Worm (Caenorhabditis elegans) whole organism, midembryonic: ENCODE results near the gene col-98.

Experiments
- T22C8.4 ChIP-seq: fragments of 200-800 bp; sonication (Bioruptor generic); IDR thresholded peaks from 2 replicates; pipeline ENCODE4 v1.3.6; 2022; ENCODE audit warnings: missing genetic modification characterization, missing compliant biosample characterization
- cog-1 ChIP-seq: sonication (generic microtip); optimal IDR thresholded peaks from 2 replicates; lab custom pipeline; 2016; ENCODE audit warnings: missing genetic modification characterization, missing compliant biosample characterization
- flt-1 ChIP-seq: fragments of 200-800 bp; sonication (Bioruptor generic); IDR thresholded peaks from 2 replicates; pipeline ENCODE4 v1.3.6; 2022; ENCODE audit warnings: missing genetic modification characterization, missing compliant biosample characterization
- klf-2 ChIP-seq: fragments of 200-800 bp; sonication (Bioruptor generic); conservative IDR thresholded peaks from 2 replicates; pipeline ENCODE4 v1.3.6; 2022; ENCODE audit warnings: missing genetic modification reagents, missing genetic modification characterization, missing compliant biosample characterization
- med-1 ChIP-seq: sonication (generic microtip); optimal IDR thresholded peaks from 2 replicates; lab custom pipeline; 2017; ENCODE audit warnings: missing genetic modification characterization, mild to moderate bottlenecking, missing compliant biosample characterization, antibody characterized with exemption, missing genetic modification reagents; ENCODE audit not compliant: insufficient read depth
- ref-1 ChIP-seq: fragments of 200-800 bp; sonication (Bioruptor generic); conservative IDR thresholded peaks from 2 replicates; pipeline ENCODE4 v1.3.6; 2022; ENCODE audit warnings: missing genetic modification reagents, missing genetic modification characterization, missing compliant biosample characterization
- tab-1 ChIP-seq: fragments of 200-800 bp; sonication (Bioruptor generic); IDR thresholded peaks from 2 replicates; pipeline ENCODE4 v1.3.6; 2022; ENCODE audit warnings: missing genetic modification characterization, missing compliant biosample characterization
- ztf-23 ChIP-seq: fragments of 200-800 bp; sonication (Bioruptor generic); IDR thresholded peaks from 2 replicates; pipeline ENCODE4 v1.3.6; 2022; ENCODE audit warnings: missing genetic modification reagents, missing genetic modification characterization, missing compliant biosample characterization
- ztf-29 ChIP-seq: fragments of 200-800 bp; sonication (Bioruptor generic); IDR thresholded peaks from 2 replicates; pipeline ENCODE4 v1.3.6; 2022; ENCODE audit warnings: missing genetic modification reagents, missing genetic modification characterization, missing compliant biosample characterization

col-98 gene

DNA sequence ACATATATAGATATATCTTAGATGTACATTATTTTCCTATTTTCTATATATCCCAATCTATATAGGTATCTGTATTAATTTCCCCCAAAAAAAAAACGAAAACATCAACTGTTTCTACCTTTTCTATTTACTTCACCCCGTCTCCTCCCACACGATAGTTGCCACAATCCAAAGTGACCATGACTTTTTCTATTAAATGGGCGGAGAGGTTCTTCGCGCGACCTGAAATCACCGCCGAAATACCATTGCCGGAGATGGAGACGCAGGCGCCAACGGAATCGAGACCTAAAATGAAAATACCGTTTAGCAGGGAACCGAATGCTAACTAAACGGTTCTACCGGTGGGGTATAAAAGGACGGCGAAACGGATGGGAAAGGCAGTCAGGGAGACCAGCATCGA, at the start of gene col-98:
col-98 (plus strand) TSS at position 390 of the 400 bp plus-strand sequence.
- TF ChIP-seq med-1: no peak
- TF ChIP-seq ztf-23 (GFP tag; lab: Robert Waterston, UW): no peak
- TF ChIP-seq T22C8.4: no peak
- no peak for TF ChIP-seq tab-1
- no peak for TF ChIP-seq ztf-29 (GFP tag; lab: Robert Waterston, UW)
- no peak for TF ChIP-seq flt-1 (GFP tag; lab: Robert Waterston, UW)
- TF ChIP-seq cog-1 (tag; lab: Kevin White, UChicago): no peak
- no peak for TF ChIP-seq klf-2 (GFP tag; lab: Robert Waterston, UW)
- no peak for TF ChIP-seq ref-1 (GFP tag; lab: Robert Waterston, UW)

DNA sequence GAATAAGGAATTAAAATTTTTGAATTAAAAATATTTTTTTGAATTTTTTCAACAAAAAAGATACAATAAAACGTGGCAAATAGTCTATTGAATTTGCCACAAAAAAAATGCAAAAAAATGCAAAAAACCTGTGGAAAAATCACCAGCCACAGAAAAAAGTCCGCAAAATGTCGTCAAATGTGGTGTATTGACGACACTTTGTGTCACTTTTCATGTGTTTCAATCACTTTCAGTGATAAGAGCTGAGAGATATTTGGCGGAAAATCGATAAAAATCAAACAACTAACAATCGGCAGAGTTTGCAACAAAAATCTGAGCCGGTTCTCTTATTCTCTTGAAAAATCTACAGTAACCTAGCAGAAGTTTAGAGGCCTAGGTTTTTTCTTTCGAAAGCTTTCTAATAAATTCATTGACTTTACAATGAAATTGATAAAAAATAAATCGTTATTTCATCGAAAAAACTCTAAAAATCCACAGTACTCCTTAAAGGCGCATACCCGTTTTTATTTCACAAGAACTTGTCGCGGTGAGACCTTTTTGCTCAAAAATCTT, 46.9 kb upstream of the col-98 start:
- TF ChIP-seq klf-2 (GFP tag; lab: Robert Waterston, UW) (no peak), tab-1 (no peak), med-1 (no peak), ztf-29 (GFP tag; lab: Robert Waterston, UW) (no peak), T22C8.4 (no peak), ztf-23 (GFP tag; lab: Robert Waterston, UW) (no peak), flt-1 (GFP tag; lab: Robert Waterston, UW) (no peak), cog-1 (tag; lab: Kevin White, UChicago) (no peak), ref-1 (GFP tag; lab: Robert Waterston, UW) (no peak)

DNA sequence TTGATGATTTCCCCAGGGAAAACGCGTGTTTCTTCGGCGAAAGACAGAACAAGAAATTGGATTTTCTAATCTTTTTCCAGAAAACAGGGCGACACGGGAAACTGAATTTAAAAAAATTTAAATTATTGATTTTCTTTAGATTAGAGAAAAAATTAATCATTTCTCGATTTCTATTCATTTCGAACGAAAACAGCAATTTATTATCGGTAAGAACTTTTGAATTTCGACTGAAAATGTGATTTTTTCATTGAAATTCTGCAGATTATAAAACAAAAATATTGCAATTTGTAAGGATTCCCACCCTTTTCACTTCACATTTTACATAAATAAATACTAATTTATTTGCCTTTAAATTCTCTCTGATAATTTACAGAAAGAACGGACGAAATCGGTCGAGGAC, 46.4 kb upstream of the col-98 start, which contains the start of gene bckd-1A:
bckd-1A (minus strand) TSS at position 101 of the 400 bp plus-strand sequence.
- TF ChIP-seq ztf-29 (GFP tag; lab: Robert Waterston, UW) (no peak), ztf-23 (GFP tag; lab: Robert Waterston, UW) (no peak), flt-1 (GFP tag; lab: Robert Waterston, UW) (no peak), med-1 (no peak), ref-1 (GFP tag; lab: Robert Waterston, UW) (no peak), klf-2 (GFP tag; lab: Robert Waterston, UW) (no peak), T22C8.4 (no peak), tab-1 (no peak), cog-1 (tag; lab: Kevin White, UChicago) (no peak)

DNA sequence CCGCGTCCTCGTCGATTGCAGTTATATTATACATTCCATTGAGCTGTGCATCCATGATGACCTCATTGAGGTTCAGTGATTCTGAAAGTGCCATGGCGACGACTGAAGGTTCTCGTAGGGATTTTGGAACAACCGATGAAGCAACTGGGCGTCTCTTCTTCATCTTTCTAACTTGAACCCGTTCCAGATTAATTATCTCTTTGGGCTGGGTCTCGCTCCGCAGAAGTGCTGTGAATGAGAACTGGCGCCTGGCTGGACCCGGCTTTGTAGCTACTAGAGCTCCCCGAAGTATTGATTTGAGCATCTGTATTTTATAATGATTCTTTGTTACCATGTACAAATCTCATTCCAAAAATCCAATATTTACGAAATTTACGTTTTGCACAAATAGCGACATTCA, 41.2 kb upstream of the col-98 start, which contains the start of gene ZK1010.2:
ZK1010.2 (minus strand) TSS at position 304 of the 400 bp plus-strand sequence.
- no peak for TF ChIP-seq klf-2 (GFP tag; lab: Robert Waterston, UW)
- no peak for TF ChIP-seq T22C8.4
- no peak for TF ChIP-seq med-1
- no peak for TF ChIP-seq tab-1
- TF ChIP-seq cog-1 (tag; lab: Kevin White, UChicago): no peak
- no peak for TF ChIP-seq ref-1 (GFP tag; lab: Robert Waterston, UW)
- no peak for TF ChIP-seq flt-1 (GFP tag; lab: Robert Waterston, UW)

DNA sequence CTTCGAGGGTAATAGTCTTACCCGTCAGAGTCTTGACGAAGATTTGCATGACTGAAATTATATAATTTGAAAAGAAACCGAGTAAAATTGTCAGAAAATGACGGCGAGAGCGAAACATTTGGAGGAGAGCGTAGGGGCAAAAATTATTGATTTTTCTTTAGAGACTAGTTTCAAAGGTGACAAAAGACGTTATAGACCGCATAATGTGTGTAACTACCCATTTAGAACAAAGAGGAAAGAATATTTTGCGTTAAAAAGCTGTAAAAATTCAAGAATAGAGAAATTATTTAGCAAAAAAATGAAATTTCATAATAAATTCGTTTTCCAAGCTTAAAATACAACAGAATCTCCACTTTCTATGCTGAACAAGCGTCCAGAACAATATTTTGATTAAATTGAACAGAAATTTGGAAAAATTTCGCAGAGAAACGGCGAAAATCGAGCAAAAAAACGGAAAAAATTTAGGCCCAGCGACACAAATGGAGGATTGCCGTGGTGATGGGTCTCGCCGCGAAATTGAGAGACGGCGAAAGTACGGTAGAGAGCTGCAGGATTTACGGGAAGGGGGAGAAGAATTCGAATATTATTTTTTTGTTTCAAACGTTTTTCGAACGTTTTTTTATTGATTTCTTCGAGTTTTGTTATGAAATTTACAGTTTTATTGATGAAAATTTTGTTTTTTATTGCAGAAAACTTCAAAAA, 40.2 kb upstream of the col-98 start, which contains the start of the genes ubq-2 and frg-1:
ubq-2 (minus strand) TSS at position 51 of the 702 bp plus-strand sequence.
frg-1 (plus strand) TSS at position 690 of the 702 bp plus-strand sequence.
- TF ChIP-seq cog-1 (tag; lab: Kevin White, UChicago): peak; percentile 10
- TF ChIP-seq ztf-23 (GFP tag; lab: Robert Waterston, UW): 0 out of 2 replicates have a peak, but pooled peaks have one; percentile 25
- TF ChIP-seq flt-1 (GFP tag; lab: Robert Waterston, UW): no peak
- no peak for TF ChIP-seq ref-1 (GFP tag; lab: Robert Waterston, UW)
- TF ChIP-seq med-1: no peak
- peak; percentile 26; the same call in 1 of the 2 replicates for TF ChIP-seq T22C8.4
- no peak for TF ChIP-seq klf-2 (GFP tag; lab: Robert Waterston, UW)
- no peak for TF ChIP-seq tab-1
- TF ChIP-seq ztf-29 (GFP tag; lab: Robert Waterston, UW): no peak

DNA sequence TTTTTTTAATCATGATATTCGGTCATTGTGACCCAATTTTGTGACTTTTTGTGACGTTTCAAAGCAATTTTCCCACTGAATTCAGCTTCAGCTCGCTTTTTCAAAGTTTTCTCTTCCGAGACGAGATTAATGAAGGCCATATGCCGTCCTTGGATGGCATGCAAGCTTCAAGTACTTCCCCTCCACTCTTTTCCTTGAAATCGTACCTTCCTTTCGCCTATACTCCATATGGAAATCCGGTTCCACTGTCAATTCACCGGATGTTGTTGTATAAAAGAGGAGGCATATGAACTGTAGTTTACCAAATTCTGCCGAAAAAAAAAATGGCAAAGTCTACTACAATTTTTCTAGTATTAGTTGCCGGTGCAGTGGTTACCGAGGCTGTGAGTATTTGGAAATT, 38.0 kb upstream of the col-98 start, which contains the start of gene ZK1010.4:
ZK1010.4 (plus strand) TSS at position 301 of the 400 bp plus-strand sequence.
- TF ChIP-seq tab-1: no peak

DNA sequence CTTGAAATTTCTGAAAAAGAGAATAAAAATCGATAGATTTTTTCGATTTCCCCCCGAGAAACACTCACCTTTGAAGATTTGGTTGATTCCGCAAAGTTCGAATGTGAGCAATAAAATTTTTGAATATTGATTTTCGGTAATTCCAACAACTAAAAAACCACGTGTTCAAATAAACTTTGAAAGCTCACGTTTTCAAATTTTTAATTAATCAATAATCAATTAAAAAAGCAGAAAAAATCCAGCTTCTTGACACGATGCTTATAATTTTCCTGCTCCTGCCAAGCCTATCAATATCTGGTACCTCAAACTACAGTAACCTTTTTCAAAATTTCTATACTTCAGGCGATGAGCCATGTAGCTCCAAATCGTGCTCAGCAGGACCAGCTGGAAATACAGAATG, 31.4 kb upstream of the col-98 start, which contains the start of gene ZK1010.5:
ZK1010.5 (minus strand) TSS at position 101 of the 400 bp plus-strand sequence.
- TF ChIP-seq T22C8.4: 0 out of 2 replicates have a peak, but pooled peaks have one; percentile 38
- no peak for TF ChIP-seq ztf-23 (GFP tag; lab: Robert Waterston, UW)

DNA sequence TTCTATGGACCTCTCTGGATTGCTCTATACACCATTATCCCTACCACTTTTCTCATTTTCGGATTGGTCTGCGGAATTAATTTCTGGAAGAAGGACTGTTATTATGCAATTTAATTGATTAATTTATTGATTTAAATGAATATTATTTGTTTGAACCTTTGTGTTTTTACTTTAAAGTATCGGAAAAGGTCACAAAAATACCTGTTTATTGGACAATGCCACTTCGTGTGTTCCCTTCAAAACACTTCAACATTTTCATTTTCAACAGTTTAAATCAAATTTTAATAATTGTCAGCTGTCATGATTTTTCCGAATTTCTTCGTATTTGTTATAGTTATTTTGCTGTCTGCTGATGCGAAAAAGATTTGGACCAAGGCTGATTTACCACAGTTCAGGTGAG, 27.8 kb upstream of the col-98 start, which contains the start of gene ZK1010.12:
ZK1010.12 (plus strand) TSS at position 301 of the 400 bp plus-strand sequence.
- TF ChIP-seq ztf-23 (GFP tag; lab: Robert Waterston, UW) (no peak), ref-1 (GFP tag; lab: Robert Waterston, UW) (no peak), cog-1 (tag; lab: Kevin White, UChicago) (no peak)

DNA sequence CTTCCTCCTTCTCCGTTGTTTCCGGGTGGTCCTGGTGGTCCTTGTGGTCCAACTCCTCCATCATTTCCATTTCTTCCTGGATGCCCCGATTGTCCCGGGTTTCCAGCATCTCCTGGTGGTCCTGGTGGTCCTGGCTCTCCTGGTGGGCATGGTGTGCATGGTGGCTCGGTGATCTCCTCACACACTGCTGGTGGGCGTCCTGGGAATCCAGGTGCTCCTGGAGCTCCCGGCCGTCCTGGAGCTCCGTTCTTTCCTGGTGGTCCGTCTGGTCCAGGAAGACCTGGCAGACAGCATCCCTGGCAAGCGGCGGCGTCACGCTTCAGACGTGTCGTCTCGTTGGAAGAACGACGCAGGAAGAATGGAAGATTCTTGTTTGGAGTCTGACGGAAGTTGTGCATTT, 25.8 kb upstream of the col-98 start:
- no peak for TF ChIP-seq tab-1
- no peak for TF ChIP-seq med-1
- no peak for TF ChIP-seq T22C8.4
- no peak for TF ChIP-seq ztf-29 (GFP tag; lab: Robert Waterston, UW)
- no peak for TF ChIP-seq klf-2 (GFP tag; lab: Robert Waterston, UW)
- no peak for TF ChIP-seq cog-1 (tag; lab: Kevin White, UChicago)
- no peak for TF ChIP-seq ztf-23 (GFP tag; lab: Robert Waterston, UW)
- TF ChIP-seq ref-1 (GFP tag; lab: Robert Waterston, UW): no peak
- no peak for TF ChIP-seq flt-1 (GFP tag; lab: Robert Waterston, UW)

DNA sequence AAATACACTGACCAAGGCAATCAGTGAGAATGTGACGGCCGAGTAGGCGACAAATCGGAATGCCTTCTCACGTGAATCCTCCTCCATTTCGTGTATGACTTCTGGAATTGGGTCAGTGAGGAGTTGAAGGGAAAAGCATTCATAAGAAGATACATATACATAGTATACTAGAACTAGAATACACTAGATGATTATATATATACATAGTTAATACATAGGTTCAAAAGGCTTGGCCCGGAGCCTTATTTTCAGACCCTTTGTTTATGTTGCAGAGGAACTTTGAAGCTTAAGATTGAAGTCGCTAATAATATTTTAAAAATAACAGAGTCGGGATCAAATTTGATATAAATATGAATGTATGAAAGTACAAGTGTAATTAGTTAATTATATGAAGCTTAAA, 25.2 kb upstream of the col-98 start, which contains the start of gene col-97:
col-97 (minus strand) TSS at position 101 of the 400 bp plus-strand sequence.
- TF ChIP-seq ref-1 (GFP tag; lab: Robert Waterston, UW): no peak
- TF ChIP-seq ztf-29 (GFP tag; lab: Robert Waterston, UW): no peak
- no peak for TF ChIP-seq klf-2 (GFP tag; lab: Robert Waterston, UW)
- no peak for TF ChIP-seq T22C8.4
- no peak for TF ChIP-seq flt-1 (GFP tag; lab: Robert Waterston, UW)
- no peak for TF ChIP-seq tab-1
- TF ChIP-seq cog-1 (tag; lab: Kevin White, UChicago): no peak
- TF ChIP-seq ztf-23 (GFP tag; lab: Robert Waterston, UW): no peak
- no peak for TF ChIP-seq med-1
